Fruit fly (Drosophila melanogaster) whole organism, embryonic: Measurements from ENCODE around the gene CG6094.
A peak's percentile ranks its signal among the peaks of the same experiment; 100 is the strongest.

ENCODE experiments used
- CG10147 ChIP-seq: fragments of 200-800 bp; sonication (Bioruptor generic); optimal IDR thresholded peaks from 2 replicates; lab custom pipeline; 2019; ENCODE audit warnings: missing biosample characterization, mild to moderate bottlenecking, missing genetic modification characterization, moderate library complexity
- CG10321 ChIP-seq: fragments of 200-800 bp; sonication (Bioruptor generic); IDR thresholded peaks from 2 replicates; pipeline ENCODE4 v1.3.6; 2022; ENCODE audit warnings: missing biosample characterization, missing genetic modification characterization
- CG11085 ChIP-seq: fragments of 200-800 bp; sonication (Bioruptor generic); IDR thresholded peaks from 2 replicates; pipeline ENCODE4 v1.3.6; 2022; ENCODE audit warnings: missing biosample characterization, missing genetic modification characterization
- CG11560 ChIP-seq: fragments of 200-800 bp; sonication (Bioruptor generic); IDR thresholded peaks from 3 replicates; pipeline ENCODE4 v1.3.6; 2022; ENCODE audit warnings: missing biosample characterization, missing genetic modification characterization
- CG11723 ChIP-seq: fragments of 200-800 bp; sonication (Bioruptor generic); optimal IDR thresholded peaks from 2 replicates; lab custom pipeline; 2017; ENCODE audit warnings: missing biosample characterization, mild to moderate bottlenecking, missing genetic modification characterization
- CG12744 ChIP-seq: fragments of 200-800 bp; sonication (Bioruptor generic); optimal IDR thresholded peaks from 2 replicates; lab custom pipeline; 2016; ENCODE audit warnings: missing biosample characterization, missing genetic modification characterization
- CG14441 ChIP-seq: fragments of 200-800 bp; sonication (Bioruptor generic); IDR thresholded peaks from 2 replicates; pipeline ENCODE4 v1.3.6; 2022; ENCODE audit warnings: missing biosample characterization, missing genetic modification characterization
- CG14965 ChIP-seq: fragments of 200-800 bp; sonication (Bioruptor generic); optimal IDR thresholded peaks from 2 replicates; lab custom pipeline; 2016; ENCODE audit warnings: missing biosample characterization, missing genetic modification characterization, borderline replicate concordance
- CG15011 ChIP-seq: fragments of 200-800 bp; sonication (Bioruptor generic); optimal IDR thresholded peaks from 3 replicates; lab custom pipeline; 2018; ENCODE audit warnings: missing biosample characterization, mild to moderate bottlenecking, missing genetic modification characterization
- CG1832 ChIP-seq: fragments of 200-800 bp; sonication (Bioruptor generic); optimal IDR thresholded peaks from 2 replicates; lab custom pipeline; 2017; ENCODE audit warnings: missing biosample characterization, mild to moderate bottlenecking, missing genetic modification characterization, inconsistent platforms
- CG2202 ChIP-seq: fragments of 200-800 bp; sonication (Bioruptor generic); optimal IDR thresholded peaks from 2 replicates; lab custom pipeline; 2018; ENCODE audit warnings: missing biosample characterization, mild to moderate bottlenecking, missing genetic modification characterization
- CG2678 ChIP-seq: fragments of 200-800 bp; sonication (Bioruptor generic); optimal IDR thresholded peaks from 3 replicates; lab custom pipeline; 2019; ENCODE audit warnings: missing biosample characterization, mild to moderate bottlenecking, missing genetic modification characterization, moderate library complexity
- CG4854 ChIP-seq: fragments of 200-800 bp; sonication (Bioruptor generic); optimal IDR thresholded peaks from 2 replicates; lab custom pipeline; 2016; ENCODE audit warnings: missing biosample characterization, missing genetic modification characterization, inconsistent platforms
- CG7786 ChIP-seq: fragments of 200-800 bp; sonication (Bioruptor generic); optimal IDR thresholded peaks from 2 replicates; lab custom pipeline; 2016; ENCODE audit warnings: missing biosample characterization, missing genetic modification characterization
- CG7928 ChIP-seq: fragments of 200-800 bp; sonication (Bioruptor generic); optimal IDR thresholded peaks from 2 replicates; lab custom pipeline; 2017; ENCODE audit warnings: missing biosample characterization, mild to moderate bottlenecking, missing genetic modification characterization
- CG8281 ChIP-seq: fragments of 200-800 bp; sonication (Bioruptor generic); optimal IDR thresholded peaks from 2 replicates; lab custom pipeline; 2018; ENCODE audit warnings: missing biosample characterization, mild to moderate bottlenecking, missing genetic modification characterization, moderate library complexity
- CrebB ChIP-seq: fragments of 200-800 bp; sonication (Bioruptor generic); optimal IDR thresholded peaks from 3 replicates; lab custom pipeline; 2018; ENCODE audit warnings: missing biosample characterization, mild to moderate bottlenecking, missing genetic modification characterization
- Dek ChIP-seq: fragments of 200-800 bp; sonication (Bioruptor generic); optimal IDR thresholded peaks from 3 replicates; lab custom pipeline; 2019; ENCODE audit warnings: missing biosample characterization, mild to moderate bottlenecking, missing genetic modification characterization, moderate library complexity
- Dll ChIP-seq: fragments of 200-800 bp; sonication (Bioruptor generic); IDR thresholded peaks from 4 replicates; pipeline ENCODE4 v1.3.6; 2022; ENCODE audit warnings: missing biosample characterization, missing genetic modification characterization; ENCODE audit not compliant: partially characterized antibody
- ERR ChIP-seq: fragments of 200-800 bp; sonication (Bioruptor generic); optimal IDR thresholded peaks from 2 replicates; lab custom pipeline; 2016; ENCODE audit warnings: missing biosample characterization, missing genetic modification characterization
- H15 ChIP-seq: fragments of 200-800 bp; sonication (Bioruptor generic); IDR thresholded peaks from 3 replicates; pipeline ENCODE4 v1.3.6; 2022; ENCODE audit warnings: missing biosample characterization, missing genetic modification characterization
- Hmr ChIP-seq: fragments of 200-800 bp; sonication (Bioruptor generic); optimal IDR thresholded peaks from 3 replicates; lab custom pipeline; 2017; ENCODE audit warnings: mild to moderate bottlenecking, missing biosample characterization, missing genetic modification reagents, missing genetic modification characterization
- Hr51 ChIP-seq, 2 experiments: fragments of 200-800 bp; sonication (Bioruptor generic); optimal IDR thresholded peaks; 2 replicates in 1 of 2; 3 replicates in 1 of 2; lab custom pipeline; 2016 to 2018; ENCODE audit warnings: missing biosample characterization in 2 of 2, missing genetic modification characterization in 2 of 2, mild to moderate bottlenecking in 1 of 2, moderate library complexity in 1 of 2
- NC2β ChIP-seq: fragments of 200-800 bp; sonication (Bioruptor generic); optimal IDR thresholded peaks from 2 replicates; lab custom pipeline; 2016; ENCODE audit warnings: missing biosample characterization, missing genetic modification characterization
- NfI ChIP-seq: fragments of 200-800 bp; sonication (Bioruptor generic); optimal IDR thresholded peaks from 3 replicates; lab custom pipeline; 2018; ENCODE audit warnings: missing biosample characterization, mild to moderate bottlenecking, missing genetic modification characterization, moderate library complexity
- Ravus ChIP-seq: fragments of 200-800 bp; sonication (Bioruptor generic); IDR thresholded peaks from 2 replicates; pipeline ENCODE4 v1.3.6; 2022; ENCODE audit warnings: missing biosample characterization, missing genetic modification characterization
- Rfx ChIP-seq: fragments of 200-800 bp; sonication (Bioruptor generic); IDR thresholded peaks from 2 replicates; pipeline ENCODE4 v1.3.6; 2022; ENCODE audit warnings: missing biosample characterization, missing genetic modification characterization
- Rx ChIP-seq: fragments of 200-800 bp; sonication (Bioruptor generic); IDR thresholded peaks from 2 replicates; pipeline ENCODE4 v1.3.6; 2022; ENCODE audit warnings: missing biosample characterization, missing genetic modification characterization
- chn ChIP-seq: fragments of 200-800 bp; sonication (Bioruptor generic); optimal IDR thresholded peaks from 2 replicates; lab custom pipeline; 2016; ENCODE audit warnings: missing biosample characterization, missing genetic modification characterization
- gcm2 ChIP-seq: fragments of 200-800 bp; sonication (Bioruptor generic); optimal IDR thresholded peaks from 2 replicates; lab custom pipeline; 2016; ENCODE audit warnings: missing biosample characterization, missing genetic modification characterization
- ham ChIP-seq: fragments of 200-800 bp; sonication (Bioruptor generic); IDR thresholded peaks from 2 replicates; pipeline ENCODE4 v1.3.6; 2022; ENCODE audit warnings: missing biosample characterization, missing genetic modification characterization
- her ChIP-seq: fragments of 200-800 bp; sonication (Bioruptor generic); optimal IDR thresholded peaks from 2 replicates; lab custom pipeline; 2016; ENCODE audit warnings: missing biosample characterization, missing genetic modification characterization
- hkb ChIP-seq, 2 experiments: fragments of 200-800 bp in 1 of 2; fragments of >200 bp in 1 of 2; sonication (Bioruptor generic) in 1 of 2; IDR thresholded peaks in 1 of 2; optimal IDR thresholded peaks in 1 of 2; 2 replicates each; pipeline versions ENCODE4 v1.3.6 to Lab custom; 2017 to 2022; ENCODE audit warnings: missing biosample characterization in 1 of 2, missing genetic modification characterization in 1 of 2
- hth ChIP-seq: fragments of >200 bp; optimal IDR thresholded peaks from 2 replicates; lab custom pipeline; 2017; ENCODE audit warnings: inconsistent platforms
- ind ChIP-seq: fragments of 200-800 bp; sonication (Bioruptor generic); optimal IDR thresholded peaks from 3 replicates; lab custom pipeline; 2016; ENCODE audit warnings: missing biosample characterization, missing genetic modification characterization
- kni ChIP-seq: fragments of 200-800 bp; sonication (Bioruptor generic); optimal IDR thresholded peaks from 3 replicates; lab custom pipeline; 2017; ENCODE audit warnings: mild to moderate bottlenecking, missing biosample characterization, missing genetic modification reagents, missing genetic modification characterization
- mam ChIP-seq: fragments of 200-800 bp; sonication (Bioruptor generic); optimal IDR thresholded peaks from 3 replicates; lab custom pipeline; 2016; ENCODE audit warnings: missing biosample characterization, missing genetic modification characterization
- mld ChIP-seq: fragments of 200-800 bp; sonication (Bioruptor generic); IDR thresholded peaks from 3 replicates; pipeline ENCODE4 v1.3.6; 2022; ENCODE audit warnings: missing biosample characterization, missing genetic modification characterization; ENCODE audit not compliant: partially characterized antibody
- rib ChIP-seq: fragments of 200-800 bp; sonication (Bioruptor generic); IDR thresholded peaks from 2 replicates; pipeline ENCODE4 v1.3.6; 2022; ENCODE audit warnings: missing biosample characterization, missing genetic modification characterization
- sens ChIP-seq: fragments of 200-800 bp; sonication (Bioruptor generic); peaks from one replicate; lab custom pipeline; 2016; ENCODE audit warnings: missing biosample characterization, missing genetic modification characterization
- sens-2 ChIP-seq: fragments of 200-800 bp; sonication (Bioruptor generic); IDR thresholded peaks from 2 replicates; pipeline ENCODE4 v1.3.6; 2022; ENCODE audit warnings: missing biosample characterization, missing genetic modification characterization
- seq ChIP-seq: fragments of 200-800 bp; sonication (Bioruptor generic); IDR thresholded peaks from 2 replicates; pipeline ENCODE4 v1.3.6; 2022; ENCODE audit warnings: missing biosample characterization, missing genetic modification characterization
- slou ChIP-seq: fragments of 200-800 bp; sonication (Bioruptor generic); optimal IDR thresholded peaks from 3 replicates; lab custom pipeline; 2016; ENCODE audit warnings: missing biosample characterization, missing genetic modification characterization
- slp2 ChIP-seq: fragments of 200-800 bp; sonication (Bioruptor generic); optimal IDR thresholded peaks from 2 replicates; lab custom pipeline; 2016; ENCODE audit warnings: missing biosample characterization, missing genetic modification characterization
- so ChIP-seq: fragments of 200-800 bp; sonication (Bioruptor generic); IDR thresholded peaks from 3 replicates; pipeline ENCODE4 v1.3.6; 2022; ENCODE audit warnings: missing biosample characterization, missing genetic modification characterization
- sug ChIP-seq: fragments of 200-800 bp; optimal IDR thresholded peaks from 2 replicates; lab custom pipeline; 2019; ENCODE audit warnings: missing biosample characterization, mild to moderate bottlenecking, missing genetic modification characterization, moderate library complexity
- tll ChIP-seq, 2 experiments: fragments of 200-800 bp in 1 of 2; fragments of >200 bp in 1 of 2; sonication (Bioruptor generic) in 1 of 2; optimal IDR thresholded peaks; 2 replicates each; lab custom pipeline; 2017 to 2019; ENCODE audit warnings: missing biosample characterization in 2 of 2, missing genetic modification characterization in 2 of 2, mild to moderate bottlenecking in 1 of 2, moderate library complexity in 1 of 2
- twi ChIP-seq: fragments of 200-800 bp; optimal IDR thresholded peaks from 2 replicates; lab custom pipeline; 2019; ENCODE audit warnings: missing biosample characterization, mild to moderate bottlenecking, missing genetic modification characterization, moderate library complexity
- zen ChIP-seq: fragments of 200-800 bp; sonication (Bioruptor generic); optimal IDR thresholded peaks from 3 replicates; lab custom pipeline; 2018; ENCODE audit warnings: missing biosample characterization, mild to moderate bottlenecking, missing genetic modification characterization, moderate library complexity

Gene CG6094

DNA sequence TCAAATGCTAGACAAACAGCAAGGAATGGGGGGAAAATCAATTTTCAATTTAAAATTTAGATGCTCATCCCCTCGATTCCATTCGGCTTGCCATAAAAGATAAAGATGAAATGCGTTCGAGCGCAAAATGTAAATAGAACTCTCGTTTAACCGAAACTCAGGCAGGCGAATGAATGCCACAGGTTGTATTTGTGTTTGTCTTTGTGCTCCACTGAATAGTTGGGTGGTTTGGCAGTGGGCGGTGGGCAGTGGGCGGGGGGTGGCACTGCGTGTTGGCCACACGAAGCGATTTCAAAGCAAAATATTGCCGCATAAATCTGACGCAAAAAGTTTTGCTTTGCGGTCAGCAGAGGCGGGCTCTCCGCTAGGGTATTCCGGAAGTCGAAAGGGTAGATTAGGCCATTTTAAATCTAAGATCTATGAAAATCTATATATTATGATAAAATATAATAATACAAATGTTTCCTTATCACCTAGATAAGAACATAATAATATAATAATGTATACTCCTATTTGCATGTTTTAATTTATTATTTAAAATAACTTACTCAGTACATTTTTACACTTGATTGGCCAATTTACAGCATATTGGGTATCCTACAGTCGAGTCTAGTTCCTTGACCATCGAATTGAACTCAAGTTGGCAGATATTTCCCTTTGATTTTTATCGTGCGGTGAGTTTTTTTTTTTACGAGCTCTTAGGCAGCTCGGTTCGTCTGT, 15.5 kb downstream of the CG6094 start (continued):
- TF ChIP-seq sens-2 (GFP tag; lab: Robert Waterston, UW) (no peak), NfI (GFP tag; lab: Kevin White, UChicago) (peak; percentile 28), CrebB (tag; lab: Kevin White, UChicago) (no peak), CG7786 (GFP tag; lab: Kevin White, UChicago) (no peak), Ravus (no peak), so (GFP tag; lab: Robert Waterston, UW) (no peak), rib (GFP tag; lab: Robert Waterston, UW) (no peak), CG14965 (GFP tag; lab: Kevin White, UChicago) (no peak), NC2β (GFP tag; lab: Kevin White, UChicago) (no peak), Rx (GFP tag; lab: Robert Waterston, UW) (peak; percentile 23; the same call in 1 of the 2 replicates), seq (GFP tag; lab: Robert Waterston, UW) (no peak; the same call in 1 of the 2 replicates), CG15011 (GFP tag; lab: Kevin White, UChicago) (peak; percentile 50), CG10147 (peak; percentile 40), CG11723 (GFP tag; lab: Kevin White, UChicago) (peak; percentile 35), Rfx (peak; percentile 63), Hr51 (GFP tag; optimal IDR thresholded peaks at IDR 0.05; lab: Kevin White, UChicago) (peak in 1 of 2 experiments; percentile 79), twi (tag; lab: Kevin White, UChicago) (no peak), CG8281 (tag; lab: Kevin White, UChicago) (peak; percentile 11), mam (GFP tag; lab: Kevin White, UChicago) (no peak), ERR (no peak), hkb (optimal IDR thresholded peaks at IDR 0.05; lab: Kevin White, UChicago) (no peak), hkb (GFP tag; IDR thresholded peaks at IDR 0.05; lab: Robert Waterston, UW) (peak; percentile 70), CG11560 (tag; lab: Robert Waterston, UW) (peak; percentile 60; the same call in 1 of the 3 replicates), slp2 (GFP tag; lab: Kevin White, UChicago) (no peak), slou (GFP tag; lab: Kevin White, UChicago) (peak; percentile 15), CG7928 (no peak), CG1832 (no peak), CG11085 (GFP tag; lab: Robert Waterston, UW) (0 out of 2 replicates have a peak, but pooled peaks have one; percentile 32), zen (tag; lab: Kevin White, UChicago) (peak; percentile 47), CG10321 (GFP tag; lab: Robert Waterston, UW) (no peak), Hmr (GFP tag; lab: Kevin White, UChicago) (peak; percentile 79), H15 (GFP tag; lab: Robert Waterston, UW) (0 out of 3 replicates have a peak, but pooled peaks have one; percentile 33), CG14441 (GFP tag; lab: Robert Waterston, UW) (peak; percentile 74), her (GFP tag; lab: Kevin White, UChicago) (no peak), CG2678 (peak; percentile 83), CG4854 (no peak), Dek (tag; lab: Kevin White, UChicago) (peak; percentile 28), kni (GFP tag; lab: Kevin White, UChicago) (no peak), mld (GFP tag; lab: Robert Waterston, UW) (no peak), CG12744 (GFP tag; lab: Kevin White, UChicago) (no peak), sug (tag; lab: Kevin White, UChicago) (peak; percentile 15), chn (GFP tag; lab: Kevin White, UChicago) (no peak), ham (GFP tag; lab: Robert Waterston, UW) (no peak), tll (GFP tag; optimal IDR thresholded peaks at IDR 0.05; lab: Kevin White, UChicago) (no peak), hth (no peak), sens (peak; percentile 64), gcm2 (no peak), Dll (GFP tag; lab: Robert Waterston, UW) (no peak), ind (GFP tag; lab: Kevin White, UChicago) (peak; percentile 60), CG2202 (tag; lab: Kevin White, UChicago) (no peak)
